Worm (Caenorhabditis elegans) whole organism, young adult: Measurements from ENCODE around the gene col-175.

Experiments
- B0035.1 ChIP-seq: sonication (generic microtip); optimal IDR thresholded peaks from 2 replicates; lab custom pipeline; 2016; ENCODE audit warnings: missing genetic modification characterization, mild to moderate bottlenecking, missing compliant biosample characterization, missing genotype, missing genetic modification reagents
- B0336.3 ChIP-seq: fragments of 200-800 bp; sonication (Bioruptor generic); IDR thresholded peaks from 2 replicates; pipeline ENCODE4 v1.3.6; 2022; ENCODE audit warnings: missing genetic modification characterization, missing compliant biosample characterization
- C06A6.2 ChIP-seq: fragments of 200-800 bp; sonication (Bioruptor generic); conservative IDR thresholded peaks from 2 replicates; pipeline ENCODE4 v1.3.6; 2022; ENCODE audit warnings: missing genetic modification characterization, missing compliant biosample characterization
- C17E4.6 ChIP-seq: fragments of 200-800 bp; sonication (Bioruptor generic); IDR thresholded peaks from 2 replicates; pipeline ENCODE4 v1.3.6; 2022; ENCODE audit warnings: missing genetic modification reagents, missing genetic modification characterization, missing compliant biosample characterization
- F55B11.4 ChIP-seq: sonication (generic microtip); optimal IDR thresholded peaks from 2 replicates; lab custom pipeline; 2016; ENCODE audit warnings: missing compliant biosample characterization, missing genetic modification characterization, borderline replicate concordance; ENCODE audit not compliant: insufficient read depth
- K12H6.12 ChIP-seq: fragments of 200-800 bp; sonication (Bioruptor generic); optimal IDR thresholded peaks from 2 replicates; lab custom pipeline; 2018; ENCODE audit warnings: mild to moderate bottlenecking, missing genetic modification characterization, missing compliant biosample characterization
- T26A5.8 ChIP-seq: sonication (generic microtip); optimal IDR thresholded peaks from 2 replicates; lab custom pipeline; 2016; ENCODE audit warnings: missing genetic modification characterization, missing compliant biosample characterization
- Y56A3A.18 ChIP-seq: fragments of 200-800 bp; sonication (Bioruptor generic); IDR thresholded peaks from 2 replicates; pipeline ENCODE4 v1.3.6; 2022; ENCODE audit warnings: missing genetic modification reagents, missing genetic modification characterization, missing compliant biosample characterization
- Y67H2A.10 ChIP-seq: fragments of 200-800 bp; sonication (Bioruptor generic); conservative IDR thresholded peaks from 2 replicates; pipeline ENCODE4 v1.3.6; 2022; ENCODE audit warnings: missing genetic modification reagents, missing genetic modification characterization, missing compliant biosample characterization
- Y95B8A.8 ChIP-seq: fragments of 200-800 bp; sonication (Bioruptor generic); IDR thresholded peaks from 2 replicates; pipeline ENCODE4 v1.3.6; 2022; ENCODE audit warnings: missing genetic modification reagents, missing genetic modification characterization, missing compliant biosample characterization
- aptf-2 ChIP-seq: fragments of 200-800 bp; sonication (Bioruptor generic); conservative IDR thresholded peaks from 2 replicates; pipeline ENCODE4 v1.3.6; 2022; ENCODE audit warnings: missing genetic modification reagents, missing genetic modification characterization, missing compliant biosample characterization
- athp-1 ChIP-seq: sonication (generic microtip); optimal IDR thresholded peaks from 2 replicates; lab custom pipeline; 2017; ENCODE audit warnings: mild to moderate bottlenecking, missing genetic modification characterization, missing compliant biosample characterization
- attf-5 ChIP-seq: fragments of 200-800 bp; sonication (Bioruptor generic); optimal IDR thresholded peaks from 2 replicates; lab custom pipeline; 2018; ENCODE audit warnings: mild to moderate bottlenecking, missing genetic modification characterization, missing compliant biosample characterization
- bed-1 ChIP-seq: fragments of 200-800 bp; sonication (Bioruptor generic); IDR thresholded peaks from 2 replicates; pipeline ENCODE4 v1.3.6; 2022; ENCODE audit warnings: missing genetic modification reagents, missing genetic modification characterization, missing compliant biosample characterization
- cebp-1 ChIP-seq, 2 experiments: fragments of 200-800 bp in 1 of 2; sonication (Bioruptor generic) in 1 of 2; sonication (generic microtip) in 1 of 2; IDR thresholded peaks in 1 of 2; optimal IDR thresholded peaks in 1 of 2; 2 replicates each; pipeline versions ENCODE4 v1.3.6 to Lab custom; 2017 to 2022; ENCODE audit warnings: missing compliant biosample characterization in 2 of 2, missing genetic modification characterization in 2 of 2, mild to moderate bottlenecking in 1 of 2, missing genetic modification reagents in 1 of 2, moderate library complexity in 1 of 2
- ceh-58 ChIP-seq: fragments of 200-800 bp; sonication (Bioruptor generic); IDR thresholded peaks from 2 replicates; pipeline ENCODE4 v1.3.6; 2022; ENCODE audit warnings: missing genetic modification characterization, missing compliant biosample characterization
- die-1 ChIP-seq: sonication (generic microtip); optimal IDR thresholded peaks from 2 replicates; lab custom pipeline; 2016; ENCODE audit warnings: missing genotype, mild to moderate bottlenecking, missing genetic modification characterization, missing compliant biosample characterization
- dpl-1 ChIP-seq: fragments of 150-350 bp; optimal IDR thresholded peaks from 2 replicates; lab custom pipeline; 2014; ENCODE audit warnings: missing biosample characterization, missing genetic modification reagents, missing genetic modification characterization
- efl-1 ChIP-seq: fragments of 150-350 bp; optimal IDR thresholded peaks from 2 replicates; lab custom pipeline; 2014; ENCODE audit warnings: missing biosample characterization, missing genetic modification reagents, missing genetic modification characterization
- egl-18 ChIP-seq: fragments of 200-800 bp; sonication (Bioruptor generic); IDR thresholded peaks from 2 replicates; pipeline ENCODE4 v1.3.6; 2022; ENCODE audit warnings: missing genetic modification reagents, missing genetic modification characterization, missing compliant biosample characterization
- egl-44 ChIP-seq: fragments of 200-800 bp; sonication (Bioruptor generic); IDR thresholded peaks from 2 replicates; pipeline ENCODE4 v1.3.6; 2022; ENCODE audit warnings: missing genetic modification reagents, missing genetic modification characterization, missing compliant biosample characterization
- egrh-3 ChIP-seq: fragments of 200-800 bp; sonication (Bioruptor generic); IDR thresholded peaks from 2 replicates; pipeline ENCODE4 v1.3.6; 2022; ENCODE audit warnings: missing genetic modification reagents, missing genetic modification characterization, missing compliant biosample characterization
- him-1 ChIP-seq: sonication (generic microtip); optimal IDR thresholded peaks from 2 replicates; lab custom pipeline; 2016; ENCODE audit warnings: missing genotype, missing genetic modification reagents, missing genetic modification characterization, missing compliant biosample characterization
- hlh-26 ChIP-seq: fragments of 200-800 bp; sonication (Bioruptor generic); conservative IDR thresholded peaks from 2 replicates; pipeline ENCODE4 v1.3.6; 2022; ENCODE audit warnings: missing genetic modification reagents, missing genetic modification characterization, missing compliant biosample characterization
- hmg-20 ChIP-seq: fragments of 200-800 bp; sonication (Bioruptor generic); IDR thresholded peaks from 2 replicates; pipeline ENCODE4 v1.3.6; 2022; ENCODE audit warnings: missing genetic modification reagents, missing genetic modification characterization, missing compliant biosample characterization
- lin-54 ChIP-seq: fragments of 200-800 bp; sonication (Bioruptor generic); optimal IDR thresholded peaks from 2 replicates; lab custom pipeline; 2018; ENCODE audit warnings: mild to moderate bottlenecking, missing genetic modification characterization, missing compliant biosample characterization
- lsy-27 ChIP-seq: sonication (generic microtip); optimal IDR thresholded peaks from 2 replicates; lab custom pipeline; 2017; ENCODE audit warnings: missing genetic modification characterization, mild to moderate bottlenecking, missing compliant biosample characterization, antibody characterized with exemption, missing genotype, borderline replicate concordance; ENCODE audit not compliant: insufficient read depth
- madf-3 ChIP-seq: fragments of 200-800 bp; sonication (Bioruptor generic); IDR thresholded peaks from 2 replicates; pipeline ENCODE4 v1.3.6; 2022; ENCODE audit warnings: missing genetic modification reagents, missing genetic modification characterization, missing compliant biosample characterization
- madf-6 ChIP-seq: fragments of 200-800 bp; sonication (Bioruptor generic); IDR thresholded peaks from 2 replicates; pipeline ENCODE4 v1.3.6; 2022; ENCODE audit warnings: missing genetic modification reagents, missing genetic modification characterization, missing compliant biosample characterization
- madf-8 ChIP-seq: fragments of 200-800 bp; sonication (Bioruptor generic); conservative IDR thresholded peaks from 2 replicates; pipeline ENCODE4 v1.3.6; 2022; ENCODE audit warnings: missing genetic modification reagents, missing genetic modification characterization, missing compliant biosample characterization
- mel-28 ChIP-seq: sonication (generic microtip); optimal IDR thresholded peaks from 2 replicates; lab custom pipeline; 2016; ENCODE audit warnings: borderline replicate concordance, mild to moderate bottlenecking, missing genetic modification characterization, missing compliant biosample characterization
- nfya-1 ChIP-seq: sonication (generic microtip); optimal IDR thresholded peaks from 2 replicates; lab custom pipeline; 2017; ENCODE audit warnings: antibody characterized with exemption, missing compliant biosample characterization, missing genetic modification characterization, borderline replicate concordance; ENCODE audit not compliant: insufficient read depth
- nhr-179 ChIP-seq: sonication (generic microtip); optimal IDR thresholded peaks from 2 replicates; lab custom pipeline; 2016; ENCODE audit warnings: mild to moderate bottlenecking, missing genetic modification characterization, missing compliant biosample characterization
- nhr-27 ChIP-seq: fragments of 200-800 bp; sonication (Bioruptor generic); optimal IDR thresholded peaks from 2 replicates; lab custom pipeline; 2018; ENCODE audit warnings: mild to moderate bottlenecking, missing genetic modification characterization, moderate library complexity, missing compliant biosample characterization
- repo-1 ChIP-seq: sonication (generic microtip); optimal IDR thresholded peaks from 2 replicates; lab custom pipeline; 2017; ENCODE audit warnings: mild to moderate bottlenecking, missing genetic modification characterization, missing compliant biosample characterization
- sdz-38 ChIP-seq: sonication (generic microtip); optimal IDR thresholded peaks from 2 replicates; lab custom pipeline; 2016; ENCODE audit warnings: missing genotype, missing genetic modification characterization, missing compliant biosample characterization
- sea-2 ChIP-seq: fragments of 200-800 bp; sonication (Bioruptor generic); IDR thresholded peaks from 2 replicates; pipeline ENCODE4 v1.3.6; 2022; ENCODE audit warnings: missing genetic modification characterization, missing compliant biosample characterization
- snpc-1.1 ChIP-seq: sonication (generic microtip); optimal IDR thresholded peaks from 2 replicates; lab custom pipeline; 2017; ENCODE audit warnings: missing genetic modification characterization, mild to moderate bottlenecking, missing compliant biosample characterization, antibody characterized with exemption, moderate library complexity, missing genotype, missing genetic modification reagents; ENCODE audit not compliant: insufficient read depth
- somi-1 ChIP-seq: fragments of 200-800 bp; sonication (Bioruptor generic); optimal IDR thresholded peaks from 2 replicates; lab custom pipeline; 2018; ENCODE audit warnings: mild to moderate bottlenecking, missing genetic modification characterization, missing compliant biosample characterization
- tlf-1 ChIP-seq: fragments of 200-800 bp; sonication (Bioruptor generic); optimal IDR thresholded peaks from 2 replicates; lab custom pipeline; 2018; ENCODE audit warnings: mild to moderate bottlenecking, missing genetic modification characterization, missing compliant biosample characterization
- unc-130 ChIP-seq: sonication (generic microtip); optimal IDR thresholded peaks from 2 replicates; lab custom pipeline; 2016; ENCODE audit warnings: missing genetic modification reagents, missing genetic modification characterization, missing compliant biosample characterization
- unc-62 ChIP-seq: fragments of 150-350 bp; optimal IDR thresholded peaks from 2 replicates; lab custom pipeline; 2014; ENCODE audit warnings: missing biosample characterization, missing genetic modification reagents, missing genetic modification characterization
- xnd-1 ChIP-seq: sonication (generic microtip); optimal IDR thresholded peaks from 2 replicates; lab custom pipeline; 2016; ENCODE audit warnings: missing genotype, missing genetic modification reagents, missing genetic modification characterization, missing compliant biosample characterization
- ztf-26 ChIP-seq: sonication (generic microtip); optimal IDR thresholded peaks from 2 replicates; lab custom pipeline; 2017; ENCODE audit warnings: missing genetic modification characterization, missing compliant biosample characterization

The col-175 gene

ce11 chrX:9243257-9243656 lies 8.8 kb upstream of the col-175 start, which contains the start of gene gpa-12:
gpa-12 (plus strand) TSS chrX:9243557.
- TF ChIP-seq unc-62 (no peak), bed-1 (GFP tag; lab: Robert Waterston, UW) (no peak), C06A6.2 (GFP tag; lab: Robert Waterston, UW) (no peak), efl-1 (no peak), Y56A3A.18 (GFP tag; lab: Robert Waterston, UW) (no peak), sea-2 (GFP tag; lab: Robert Waterston, UW) (no peak), madf-6 (GFP tag; lab: Robert Waterston, UW) (no peak), attf-5 (no peak), hmg-20 (GFP tag; lab: Robert Waterston, UW) (no peak), him-1 (tag; lab: Kevin White, UChicago) (no peak), cebp-1 (GFP tag; IDR thresholded peaks at IDR 0.05; lab: Robert Waterston, UW) (no peak), cebp-1 (tag; optimal IDR thresholded peaks at IDR 0.05; lab: Kevin White, UChicago) (no peak)

ce11 chrX:9242123-9242522 lies 7.7 kb upstream of the col-175 start, which contains the start of gene lgc-4:
lgc-4 (minus strand) TSS chrX:9242223.
- TF ChIP-seq lsy-27, result no peak
- no peak for TF ChIP-seq ztf-26 (tag; lab: Kevin White, UChicago)
- no peak for TF ChIP-seq tlf-1
- TF ChIP-seq K12H6.12 (tag; lab: Kevin White, UChicago), result no peak
- TF ChIP-seq somi-1 (GFP tag; lab: Kevin White, UChicago), result no peak
- TF ChIP-seq egl-18 (GFP tag; lab: Robert Waterston, UW), result no peak
- TF ChIP-seq B0035.1 (tag; lab: Kevin White, UChicago), result no peak
- no peak for TF ChIP-seq hmg-20 (GFP tag; lab: Robert Waterston, UW)
- TF ChIP-seq Y67H2A.10 (GFP tag; lab: Robert Waterston, UW), result no peak
- no peak for TF ChIP-seq sdz-38 (tag; lab: Kevin White, UChicago)

ce11 chrX:9238692-9239091 lies 4.3 kb upstream of the col-175 start:
- no peak for TF ChIP-seq Y95B8A.8 (GFP tag; lab: Robert Waterston, UW)
- no peak for TF ChIP-seq egl-18 (GFP tag; lab: Robert Waterston, UW)
- TF ChIP-seq snpc-1.1 (tag; lab: Kevin White, UChicago), result peak; percentile 44
- TF ChIP-seq egl-44 (GFP tag; lab: Robert Waterston, UW), result peak; percentile 79
- TF ChIP-seq nhr-27 (tag; lab: Kevin White, UChicago), result no peak
- TF ChIP-seq nhr-179 (tag; lab: Kevin White, UChicago), result peak; percentile 69
- no peak for TF ChIP-seq dpl-1 (GFP tag; lab: Kevin White, UChicago)
- TF ChIP-seq C06A6.2 (GFP tag; lab: Robert Waterston, UW), result no peak
- no peak for TF ChIP-seq C17E4.6 (GFP tag; lab: Robert Waterston, UW)
- no peak for TF ChIP-seq B0336.3
- peak; percentile 86 for TF ChIP-seq die-1 (tag; lab: Kevin White, UChicago)
- TF ChIP-seq unc-130 (GFP tag; lab: Kevin White, UChicago), result no peak
- no peak for TF ChIP-seq mel-28
- TF ChIP-seq tlf-1, result no peak
- no peak for TF ChIP-seq madf-3 (GFP tag; lab: Robert Waterston, UW)
- no peak for TF ChIP-seq xnd-1 (tag; lab: Kevin White, UChicago)
- TF ChIP-seq sdz-38 (tag; lab: Kevin White, UChicago), result peak; percentile 7
- TF ChIP-seq lsy-27, result peak; percentile 13
- no peak for TF ChIP-seq egrh-3
- TF ChIP-seq unc-62, result no peak
- no peak for TF ChIP-seq ceh-58 (GFP tag; lab: Robert Waterston, UW)
- TF ChIP-seq repo-1, result no peak
- no peak for TF ChIP-seq aptf-2 (GFP tag; lab: Robert Waterston, UW)
- TF ChIP-seq T26A5.8, result no peak
- no peak for TF ChIP-seq lin-54 (GFP tag; lab: Kevin White, UChicago)
- TF ChIP-seq Y56A3A.18 (GFP tag; lab: Robert Waterston, UW), result peak; percentile 77
- peak; percentile 44 for TF ChIP-seq athp-1 (tag; lab: Kevin White, UChicago)
- TF ChIP-seq madf-8 (GFP tag; lab: Robert Waterston, UW), result no peak
- peak; percentile 60 for TF ChIP-seq somi-1 (GFP tag; lab: Kevin White, UChicago)
- TF ChIP-seq nfya-1 (tag; lab: Kevin White, UChicago), result no peak
- no peak for TF ChIP-seq hlh-26 (GFP tag; lab: Robert Waterston, UW)
- no peak for TF ChIP-seq F55B11.4 (tag; lab: Kevin White, UChicago)
